Worm (Caenorhabditis elegans) whole organism, L1 larva: ENCODE results near the gene lgc-34.
A peak's percentile ranks its signal among the peaks of the same experiment; 100 is the strongest.

Experiments
- C16A3.4 ChIP-seq: fragments of 150-350 bp; optimal IDR thresholded peaks from 2 replicates; lab custom pipeline; 2014; ENCODE audit warnings: missing biosample characterization, missing genetic modification characterization
- C34B4.2 ChIP-seq: sonication (generic microtip); optimal IDR thresholded peaks from 2 replicates; lab custom pipeline; 2017; ENCODE audit warnings: mild to moderate bottlenecking, missing genetic modification characterization, missing compliant biosample characterization
- F16B12.6 ChIP-seq: fragments of 150-350 bp; optimal IDR thresholded peaks from 2 replicates; lab custom pipeline; 2014; ENCODE audit warnings: missing biosample characterization, missing genetic modification characterization
- Y116A8C.19 ChIP-seq: sonication (generic microtip); optimal IDR thresholded peaks from 2 replicates; lab custom pipeline; 2016; ENCODE audit warnings: missing compliant biosample characterization, missing genetic modification characterization, borderline replicate concordance
- aha-1 ChIP-seq: fragments of 150-350 bp; optimal IDR thresholded peaks from 2 replicates; lab custom pipeline; 2014; ENCODE audit warnings: missing biosample characterization, missing genetic modification characterization
- ama-1 ChIP-seq: fragments of 150-350 bp; optimal IDR thresholded peaks from 2 replicates; lab custom pipeline; 2014
- ceh-82 ChIP-seq, 3 experiments: fragments of 150-350 bp in 1 of 3; sonication (generic microtip) in 2 of 3; optimal IDR thresholded peaks; 2 replicates each; lab custom pipeline; 2014 to 2017; ENCODE audit warnings: missing biosample characterization in 3 of 3, missing genetic modification characterization in 3 of 3
- ces-1 ChIP-seq: fragments of 150-350 bp; optimal IDR thresholded peaks from 2 replicates; lab custom pipeline; 2014; ENCODE audit warnings: missing biosample characterization, missing genetic modification reagents, missing genetic modification characterization
- dpl-1 ChIP-seq, 3 experiments: fragments of 150-350 bp in 2 of 3; sonication (generic microtip) in 1 of 3; optimal IDR thresholded peaks; 2 replicates each; lab custom pipeline; 2014 to 2017; ENCODE audit warnings: missing biosample characterization in 3 of 3, missing genetic modification characterization in 3 of 3, missing genetic modification reagents in 3 of 3
- egl-27 ChIP-seq, 2 experiments: fragments of 150-350 bp in 1 of 2; sonication (generic microtip); optimal IDR thresholded peaks; 3 replicates each; lab custom pipeline; 2017 to 2018; ENCODE audit warnings: missing biosample characterization in 2 of 2, missing genetic modification characterization in 2 of 2, missing genetic modification reagents in 2 of 2
- elt-3 ChIP-seq, 6 experiments: fragments of 150-350 bp in 1 of 6; sonication (generic microtip); optimal IDR thresholded peaks; 2 replicates each; lab custom pipeline; 2017 to 2018; ENCODE audit warnings: missing biosample characterization in 6 of 6, missing genetic modification characterization in 6 of 6, inconsistent platforms in 1 of 6
- ets-5 ChIP-seq: fragments of 200-800 bp; sonication (Bioruptor generic); IDR thresholded peaks from 2 replicates; pipeline ENCODE4 v1.3.6; 2022; ENCODE audit warnings: missing genetic modification characterization, missing compliant biosample characterization
- fos-1 ChIP-seq: fragments of 150-350 bp; optimal IDR thresholded peaks from 2 replicates; lab custom pipeline; 2014; ENCODE audit warnings: missing biosample characterization, missing genetic modification characterization
- grh-1 ChIP-seq: fragments of 200-800 bp; sonication (Bioruptor generic); IDR thresholded peaks from 2 replicates; pipeline ENCODE4 v1.3.6; 2022; ENCODE audit warnings: missing genetic modification reagents, missing genetic modification characterization, missing compliant biosample characterization
- hpl-2 ChIP-seq: fragments of 150-350 bp; optimal IDR thresholded peaks from 2 replicates; lab custom pipeline; 2014; ENCODE audit warnings: missing biosample characterization, missing genetic modification reagents, missing genetic modification characterization
- irx-1 ChIP-seq: sonication (generic microtip); optimal IDR thresholded peaks from 2 replicates; lab custom pipeline; 2016; ENCODE audit warnings: missing genetic modification characterization, missing compliant biosample characterization
- isw-1 ChIP-seq: fragments of 200-800 bp; sonication (Bioruptor generic); IDR thresholded peaks from 2 replicates; pipeline ENCODE4 v1.3.6; 2022; ENCODE audit warnings: missing genetic modification characterization, missing compliant biosample characterization
- jun-1 ChIP-seq: fragments of 150-350 bp; optimal IDR thresholded peaks from 2 replicates; lab custom pipeline; 2014; ENCODE audit warnings: missing biosample characterization, missing genetic modification reagents, missing genetic modification characterization
- lin-13 ChIP-seq: fragments of 150-350 bp; optimal IDR thresholded peaks from 2 replicates; lab custom pipeline; 2014; ENCODE audit warnings: missing biosample characterization, missing genetic modification reagents, missing genetic modification characterization
- lin-14 ChIP-seq: fragments of 200-800 bp; sonication (Bioruptor generic); optimal IDR thresholded peaks from 2 replicates; lab custom pipeline; 2018; ENCODE audit warnings: mild to moderate bottlenecking, missing genetic modification characterization, moderate library complexity, missing compliant biosample characterization
- lin-35 ChIP-seq, 2 experiments: fragments of 150-350 bp; optimal IDR thresholded peaks; 2 replicates each; lab custom pipeline; 2014; ENCODE audit warnings: missing biosample characterization in 2 of 2, missing genetic modification characterization in 2 of 2, missing genetic modification reagents in 2 of 2
- lin-39 ChIP-seq: fragments of 150-350 bp; optimal IDR thresholded peaks from 2 replicates; lab custom pipeline; 2014; ENCODE audit warnings: missing biosample characterization, missing genetic modification reagents, missing genetic modification characterization
- lir-3 ChIP-seq: sonication (generic microtip); optimal IDR thresholded peaks from 2 replicates; lab custom pipeline; 2016; ENCODE audit warnings: mild to moderate bottlenecking, missing genetic modification characterization, moderate library complexity, missing compliant biosample characterization; ENCODE audit not compliant: poor library complexity
- lsy-2 ChIP-seq, 2 experiments: fragments of 150-350 bp; optimal IDR thresholded peaks; 2 replicates each; lab custom pipeline; 2014; ENCODE audit warnings: missing biosample characterization in 2 of 2, missing genetic modification characterization in 2 of 2
- mdl-1 ChIP-seq, 2 experiments: fragments of 150-350 bp; optimal IDR thresholded peaks; 2 replicates each; lab custom pipeline; 2014 to 2017; ENCODE audit warnings: missing biosample characterization in 2 of 2, missing genetic modification characterization in 2 of 2, inconsistent platforms in 1 of 2
- mep-1 ChIP-seq: fragments of 150-350 bp; optimal IDR thresholded peaks from 2 replicates; lab custom pipeline; 2014; ENCODE audit warnings: missing biosample characterization, missing genetic modification characterization
- nhr-19 ChIP-seq: fragments of 200-800 bp; sonication (Bioruptor generic); conservative IDR thresholded peaks from 2 replicates; pipeline ENCODE4 v1.3.6; 2022; ENCODE audit warnings: missing genetic modification characterization, missing compliant biosample characterization
- nhr-20 ChIP-seq: sonication (generic microtip); optimal IDR thresholded peaks from 2 replicates; lab custom pipeline; 2016; ENCODE audit warnings: mild to moderate bottlenecking, missing genetic modification characterization, missing compliant biosample characterization
- nhr-28 ChIP-seq: fragments of 150-350 bp; optimal IDR thresholded peaks from 2 replicates; lab custom pipeline; 2014; ENCODE audit warnings: missing biosample characterization, missing genetic modification characterization
- nhr-47 ChIP-seq: sonication (generic microtip); optimal IDR thresholded peaks from 2 replicates; lab custom pipeline; 2016; ENCODE audit warnings: mild to moderate bottlenecking, missing genetic modification characterization, moderate library complexity, missing compliant biosample characterization
- nhr-71 ChIP-seq: sonication (generic microtip); optimal IDR thresholded peaks from 2 replicates; lab custom pipeline; 2016; ENCODE audit warnings: mild to moderate bottlenecking, missing genetic modification characterization, moderate library complexity, missing compliant biosample characterization
- nhr-90 ChIP-seq: sonication (generic microtip); optimal IDR thresholded peaks from 2 replicates; lab custom pipeline; 2016; ENCODE audit warnings: mild to moderate bottlenecking, missing genetic modification characterization, missing compliant biosample characterization; ENCODE audit not compliant: poor library complexity
- pag-3 ChIP-seq: sonication (generic microtip); optimal IDR thresholded peaks from 2 replicates; lab custom pipeline; 2017; ENCODE audit warnings: missing genetic modification characterization, mild to moderate bottlenecking, missing compliant biosample characterization, antibody characterized with exemption, borderline replicate concordance; ENCODE audit not compliant: insufficient read depth
- pax-3 ChIP-seq: fragments of 200-800 bp; sonication (Bioruptor generic); optimal IDR thresholded peaks from 2 replicates; lab custom pipeline; 2018; ENCODE audit warnings: mild to moderate bottlenecking, missing genetic modification characterization, moderate library complexity, missing compliant biosample characterization
- rnt-1 ChIP-seq: sonication (generic microtip); optimal IDR thresholded peaks from 2 replicates; lab custom pipeline; 2016; ENCODE audit warnings: mild to moderate bottlenecking, missing genetic modification characterization, moderate library complexity, missing compliant biosample characterization
- swsn-7 ChIP-seq: sonication (generic microtip); optimal IDR thresholded peaks from 2 replicates; lab custom pipeline; 2016; ENCODE audit warnings: missing genetic modification characterization, missing compliant biosample characterization
- tbx-2 ChIP-seq: sonication (generic microtip); optimal IDR thresholded peaks from 2 replicates; lab custom pipeline; 2016; ENCODE audit warnings: missing genetic modification characterization, missing compliant biosample characterization
- unc-130 ChIP-seq: fragments of 150-350 bp; optimal IDR thresholded peaks from 2 replicates; lab custom pipeline; 2017; ENCODE audit warnings: missing biosample characterization, missing genetic modification characterization, inconsistent platforms
- unc-86 ChIP-seq: sonication (generic microtip); optimal IDR thresholded peaks from 2 replicates; lab custom pipeline; 2016; ENCODE audit warnings: missing genetic modification characterization, missing compliant biosample characterization
- unc-98 ChIP-seq: fragments of 200-800 bp; sonication (Bioruptor generic); IDR thresholded peaks from 2 replicates; pipeline ENCODE4 v1.3.6; 2022; ENCODE audit warnings: missing genetic modification characterization, missing compliant biosample characterization
- vab-15 ChIP-seq: sonication (generic microtip); optimal IDR thresholded peaks from 2 replicates; lab custom pipeline; 2017; ENCODE audit warnings: missing genotype, mild to moderate bottlenecking, missing genetic modification characterization, missing compliant biosample characterization
- xbp-1 ChIP-seq: sonication (generic microtip); optimal IDR thresholded peaks from 2 replicates; lab custom pipeline; 2016; ENCODE audit warnings: missing genetic modification characterization, missing compliant biosample characterization
- zip-4 ChIP-seq: fragments of 200-800 bp; sonication (Bioruptor generic); optimal IDR thresholded peaks from 2 replicates; lab custom pipeline; 2018; ENCODE audit warnings: mild to moderate bottlenecking, missing genetic modification characterization, moderate library complexity, missing compliant biosample characterization
- ztf-11 ChIP-seq, 2 experiments: sonication (generic microtip); optimal IDR thresholded peaks; 2 replicates each; lab custom pipeline; 2016 to 2017; ENCODE audit warnings: missing genetic modification characterization in 2 of 2, missing biosample characterization in 1 of 2, missing compliant biosample characterization in 1 of 2
- ztf-4 ChIP-seq: fragments of 150-350 bp; optimal IDR thresholded peaks from 2 replicates; lab custom pipeline; 2014; ENCODE audit warnings: missing biosample characterization, missing genetic modification characterization

lgc-34 gene

DNA sequence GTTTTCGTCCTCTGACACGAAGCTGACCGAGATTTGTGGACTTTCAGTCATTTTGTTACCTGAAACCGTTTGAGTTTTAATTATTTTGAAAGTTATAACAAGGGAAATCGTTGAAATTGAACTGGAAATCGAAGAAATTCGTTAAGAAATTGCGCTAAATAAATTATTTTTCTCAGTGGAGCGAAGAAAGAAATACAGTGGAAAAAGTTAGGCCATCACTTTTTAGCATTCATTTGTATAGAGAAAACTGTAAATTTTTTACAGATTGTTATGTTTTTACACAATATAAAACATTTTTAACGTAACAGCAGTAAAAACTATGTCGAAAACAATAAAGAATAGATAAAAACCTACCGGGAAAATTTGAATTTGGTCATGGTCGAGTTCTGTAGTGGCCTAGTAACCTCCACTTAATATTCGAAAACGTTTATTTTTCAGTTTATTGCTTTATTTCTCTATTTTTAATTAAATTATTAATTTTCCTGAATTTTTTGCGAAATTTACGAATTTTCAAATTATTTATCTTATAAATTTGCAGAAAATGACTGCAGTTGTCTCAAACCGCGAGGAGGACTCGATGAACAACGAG, 42.0 kb upstream of the lgc-34 start, which contains the start of the genes gldi-1 and prp-21 (continued):
- peak; percentile 22 for TF ChIP-seq swsn-7 (tag; lab: Kevin White, UChicago)
- TF ChIP-seq ets-5, result no peak
- no peak for TF ChIP-seq lin-14 (GFP tag; lab: Kevin White, UChicago)
- TF ChIP-seq lsy-2 (tag; optimal IDR thresholded peaks at IDR 0.05; lab: Kevin White, UChicago), result peak; percentile 52 to 65
- TF ChIP-seq nhr-90 (tag; lab: Kevin White, UChicago), result peak; percentile 3
- no peak for TF ChIP-seq hpl-2
- no peak for TF ChIP-seq unc-130 (tag; lab: Kevin White, UChicago)
- no peak for TF ChIP-seq pag-3
- TF ChIP-seq unc-86 (tag; lab: Kevin White, UChicago), result no peak
- TF ChIP-seq aha-1 (tag; lab: Kevin White, UChicago), result no peak
- TF ChIP-seq F16B12.6 (tag; lab: Kevin White, UChicago), result no peak
- no peak for TF ChIP-seq ama-1 (lab: Kevin White, UChicago)
- peak in 1 of 2 experiments; percentile 63 for TF ChIP-seq ztf-11 (tag; optimal IDR thresholded peaks at IDR 0.05; lab: Kevin White, UChicago)
- peak; percentile 16 for TF ChIP-seq mep-1 (tag; lab: Kevin White, UChicago)
- no peak for TF ChIP-seq lin-39
- TF ChIP-seq vab-15 (tag; lab: Kevin White, UChicago), result no peak
- TF ChIP-seq C16A3.4 (tag; lab: Kevin White, UChicago), result peak; percentile 6
- no peak for TF ChIP-seq nhr-19 (GFP tag; lab: Robert Waterston, UW)
- peak; percentile 74 for TF ChIP-seq irx-1 (tag; lab: Kevin White, UChicago)
- TF ChIP-seq mdl-1 (tag; optimal IDR thresholded peaks at IDR 0.05; lab: Kevin White, UChicago), result no peak
- no peak for TF ChIP-seq zip-4 (GFP tag; lab: Kevin White, UChicago)
- peak; percentile 35 for TF ChIP-seq xbp-1 (tag; lab: Kevin White, UChicago)
- no peak for TF ChIP-seq ceh-82 (tag; optimal IDR thresholded peaks at IDR 0.05; lab: Kevin White, UChicago)
- TF ChIP-seq nhr-71 (tag; lab: Kevin White, UChicago), result peak; percentile 57
- TF ChIP-seq egl-27 (tag; optimal IDR thresholded peaks at IDR 0.05; lab: Kevin White, UChicago), result no peak
- no peak for TF ChIP-seq nhr-47 (tag; lab: Kevin White, UChicago)
- peak; percentile 37 for TF ChIP-seq tbx-2
- no peak for TF ChIP-seq nhr-28
- TF ChIP-seq lin-13 (GFP tag; lab: Kevin White, UChicago), result no peak
- no peak for TF ChIP-seq jun-1 (tag; lab: Kevin White, UChicago)
- TF ChIP-seq lin-35 (GFP tag; optimal IDR thresholded peaks at IDR 0.05; lab: Kevin White, UChicago), result peak; percentile 48 to 51
- no peak for TF ChIP-seq rnt-1
- no peak for TF ChIP-seq ces-1
- peak; percentile 6 for TF ChIP-seq pax-3 (tag; lab: Kevin White, UChicago)
- TF ChIP-seq isw-1 (GFP tag; lab: Robert Waterston, UW), result peak; percentile 24; the same call in 1 of the 2 replicates
- TF ChIP-seq nhr-20, result peak; percentile 34
- TF ChIP-seq, all 84 proteins: peak for 23

DNA sequence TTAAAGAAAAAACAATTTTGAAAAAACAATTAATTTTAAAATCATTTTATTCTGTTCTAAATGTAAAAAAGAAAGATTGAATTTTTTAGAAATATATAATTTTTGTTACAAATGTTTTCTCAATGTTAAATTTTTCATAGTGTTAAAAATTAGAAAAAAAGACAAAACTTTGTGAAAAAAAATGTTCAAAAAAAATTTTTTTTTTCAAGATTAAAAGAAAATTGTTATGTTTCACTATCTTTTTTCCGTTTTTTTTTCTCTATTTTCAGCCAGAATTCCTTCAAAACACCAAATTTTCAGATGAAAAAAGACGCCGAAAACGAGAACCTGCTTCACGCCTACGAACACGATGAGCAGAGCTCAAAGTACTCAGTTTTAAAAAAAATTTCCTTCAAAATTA, 31.2 kb upstream of the lgc-34 start, which contains the start of gene sms-5:
sms-5 (plus strand) TSS at position 301 of the 400 bp plus-strand sequence.
- TF ChIP-seq dpl-1 (GFP tag; optimal IDR thresholded peaks at IDR 0.05; lab: Kevin White, UChicago) (no peak), unc-86 (tag; lab: Kevin White, UChicago) (no peak), jun-1 (tag; lab: Kevin White, UChicago) (no peak), grh-1 (GFP tag; lab: Robert Waterston, UW) (no peak), irx-1 (tag; lab: Kevin White, UChicago) (no peak), C34B4.2 (tag; lab: Kevin White, UChicago) (no peak), fos-1 (tag; lab: Kevin White, UChicago) (no peak), unc-130 (tag; lab: Kevin White, UChicago) (no peak), vab-15 (tag; lab: Kevin White, UChicago) (no peak), unc-98 (no peak), lir-3 (no peak), ztf-4 (tag; lab: Kevin White, UChicago) (no peak), elt-3 (tag; optimal IDR thresholded peaks at IDR 0.05; lab: Kevin White, UChicago) (no peak), Y116A8C.19 (tag; lab: Kevin White, UChicago) (no peak), ama-1 (lab: Kevin White, UChicago) (no peak), hpl-2 (no peak), isw-1 (GFP tag; lab: Robert Waterston, UW) (no peak)
